Worm (Caenorhabditis elegans): ENCODE measurements around the gene K07H8.11.
A peak's percentile ranks its signal among the peaks of the same experiment; 100 is the strongest.

K07H8.11 gene

DNA sequence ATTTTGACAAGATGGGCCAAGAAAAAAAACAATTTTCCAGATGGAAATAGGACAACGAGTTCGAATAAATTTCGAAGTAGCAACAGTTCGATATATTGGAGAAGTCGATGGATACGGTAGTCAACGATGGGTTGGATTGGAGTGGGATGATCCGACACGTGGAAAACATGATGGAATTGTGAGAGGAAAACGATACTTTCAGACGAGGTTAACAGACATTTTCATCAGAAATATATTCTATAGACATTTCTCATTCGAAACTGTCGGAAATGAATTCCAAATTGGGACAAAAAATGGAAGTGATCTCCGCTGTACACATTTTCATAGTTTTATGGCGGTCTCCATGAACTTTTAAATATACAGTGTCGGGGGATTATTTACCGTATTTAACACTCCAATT lies 19.5 kb upstream of the K07H8.11 start, which contains the start of gene tbce-1:
TSS of gene tbce-1 (plus strand) at position 41 of the 400 bp plus-strand sequence.
- TF ChIP-seq mep-1 (tag; optimal IDR thresholded peaks at IDR 0.05) (no peak), nhr-12 (tag; optimal IDR thresholded peaks at IDR 0.05) (no peak), drap-1 (GFP tag; optimal IDR thresholded peaks at IDR 0.05) (no peak), hlh-1 (tag; optimal IDR thresholded peaks at IDR 0.05) (no peak), sem-2 (GFP tag; optimal IDR thresholded peaks at IDR 0.05) (no peak), blmp-1 (tag; optimal IDR thresholded peaks at IDR 0.05) (no peak), ham-2 (GFP tag; optimal IDR thresholded peaks at IDR 0.05) (no peak), zip-8 (tag; optimal IDR thresholded peaks at IDR 0.05) (no peak), ceh-43 (GFP tag; optimal IDR thresholded peaks at IDR 0.05) (no peak), lsy-2 (tag; optimal IDR thresholded peaks at IDR 0.05) (no peak), sptf-1 (tag; optimal IDR thresholded peaks at IDR 0.05) (no peak), M03D4.4 (tag; optimal IDR thresholded peaks at IDR 0.05) (no peak), cnd-1 (tag; optimal IDR thresholded peaks at IDR 0.05) (no peak), elt-1 (tag; optimal IDR thresholded peaks at IDR 0.05; ENCODE audit: borderline replicate concordance, insufficient read depth) (no peak), pha-4 (tag; optimal IDR thresholded peaks at IDR 0.05) (no peak)

DNA sequence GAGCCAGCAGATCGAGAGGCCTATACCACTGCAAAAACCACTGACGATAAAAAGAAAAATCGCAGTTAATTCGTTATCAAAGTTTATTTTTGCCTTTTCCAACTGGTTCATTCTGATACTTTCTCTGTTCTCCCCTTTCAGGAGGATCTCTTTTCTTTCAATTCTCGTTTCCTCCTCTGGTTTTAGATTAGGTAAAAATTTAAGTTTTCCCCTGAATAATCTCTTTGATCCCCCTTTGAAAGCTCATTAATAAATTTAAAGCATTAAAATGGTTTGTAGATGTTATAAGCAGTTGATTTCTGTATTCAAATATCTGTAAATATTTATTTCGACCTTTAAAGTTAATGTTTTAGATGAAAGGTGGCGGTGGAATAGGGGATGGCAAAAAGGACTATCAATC lies 16.1 kb upstream of the K07H8.11 start, which contains the start of gene K07H8.2:
TSS of gene K07H8.2 (plus strand) at position 301 of the 400 bp plus-strand sequence.
- no peak for TF ChIP-seq unc-62 (GFP tag; optimal IDR thresholded peaks at IDR 0.05)
- TF ChIP-seq lin-13 (tag; optimal IDR thresholded peaks at IDR 0.05): no peak
- no peak for TF ChIP-seq cnd-1 (tag; optimal IDR thresholded peaks at IDR 0.05)
- TF ChIP-seq elt-1 (tag; optimal IDR thresholded peaks at IDR 0.05; ENCODE audit: borderline replicate concordance, insufficient read depth): no peak
- no peak for TF ChIP-seq mls-2 (tag; optimal IDR thresholded peaks at IDR 0.05)
- no peak for TF ChIP-seq blmp-1 (tag; optimal IDR thresholded peaks at IDR 0.05)
- no peak for TF ChIP-seq sptf-1 (tag; optimal IDR thresholded peaks at IDR 0.05)
- TF ChIP-seq nhr-28 (tag; optimal IDR thresholded peaks at IDR 0.05): no peak
- no peak for TF ChIP-seq lin-32 (GFP tag; optimal IDR thresholded peaks at IDR 0.05)
- no peak for TF ChIP-seq ham-2 (GFP tag; optimal IDR thresholded peaks at IDR 0.05)
- no peak for TF ChIP-seq nhr-237 (tag; optimal IDR thresholded peaks at IDR 0.05)
- no peak for TF ChIP-seq ceh-43 (GFP tag; optimal IDR thresholded peaks at IDR 0.05)
- TF ChIP-seq M03D4.4 (tag; optimal IDR thresholded peaks at IDR 0.05): no peak
- TF ChIP-seq ces-1 (GFP tag; optimal IDR thresholded peaks at IDR 0.05): no peak
- TF ChIP-seq unc-120 (tag; optimal IDR thresholded peaks at IDR 0.05; ENCODE audit: poor library complexity, severe bottlenecking): no peak
- no peak for TF ChIP-seq elt-3 (tag; optimal IDR thresholded peaks at IDR 0.05)
- no peak for TF ChIP-seq mab-5 (tag; optimal IDR thresholded peaks at IDR 0.05)

DNA sequence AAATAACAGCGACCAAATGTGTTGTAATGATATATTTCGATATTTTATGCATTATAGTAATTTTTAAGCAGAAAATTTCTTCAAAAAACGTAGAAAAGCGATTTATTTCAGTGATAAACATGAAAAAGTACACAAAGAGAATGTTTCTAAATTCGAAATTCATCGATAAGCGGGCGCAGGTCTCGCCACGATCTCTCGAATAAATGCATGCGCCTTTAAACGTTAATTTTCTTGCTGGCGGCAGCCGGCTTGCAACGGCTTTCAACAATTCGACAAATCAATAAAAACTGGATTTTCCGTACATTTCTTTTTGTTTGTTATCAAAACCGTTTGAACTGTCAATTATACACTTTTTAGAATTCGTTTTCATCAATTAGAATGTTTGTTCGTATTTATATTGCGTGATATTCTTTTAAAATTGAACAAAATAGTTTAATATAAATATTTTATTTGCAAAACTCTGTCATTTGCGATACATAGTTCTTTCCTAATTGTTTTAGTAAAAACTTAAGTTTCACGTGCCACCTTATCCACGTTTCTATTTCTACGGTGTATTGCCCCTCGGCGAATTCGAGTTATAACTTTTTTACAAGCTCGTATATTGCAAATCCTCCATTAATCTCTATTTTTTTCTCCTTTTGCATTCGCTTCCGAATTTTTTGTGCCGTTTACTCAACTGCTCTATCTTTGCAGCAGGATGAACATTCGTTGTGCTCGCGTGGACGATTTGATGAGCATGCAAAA lies 14.6 kb upstream of the K07H8.11 start, which contains the start of gene daf-31:
TSS of gene daf-31 (plus strand) at position 694 of the 744 bp plus-strand sequence.
- no peak for TF ChIP-seq snpc-4 (tag; optimal IDR thresholded peaks at IDR 0.05)
- no peak for TF ChIP-seq mls-2 (tag; optimal IDR thresholded peaks at IDR 0.05)
- no peak for TF ChIP-seq ceh-43 (GFP tag; optimal IDR thresholded peaks at IDR 0.05)
- TF ChIP-seq nhr-237 (tag; optimal IDR thresholded peaks at IDR 0.05): no peak
- TF ChIP-seq nhr-2 (tag; optimal IDR thresholded peaks at IDR 0.05): no peak
- TF ChIP-seq ztf-11 (tag; optimal IDR thresholded peaks at IDR 0.05): no peak
- peak; percentile 47 for TF ChIP-seq mep-1 (tag; optimal IDR thresholded peaks at IDR 0.05)
- no peak for TF ChIP-seq blmp-1 (tag; optimal IDR thresholded peaks at IDR 0.05)
- no peak for TF ChIP-seq elt-3 (tag; optimal IDR thresholded peaks at IDR 0.05)
- TF ChIP-seq elt-1 (tag; optimal IDR thresholded peaks at IDR 0.05; ENCODE audit: borderline replicate concordance, insufficient read depth): no peak
- TF ChIP-seq lin-32 (GFP tag; optimal IDR thresholded peaks at IDR 0.05): no peak
- no peak for TF ChIP-seq M03D4.4 (tag; optimal IDR thresholded peaks at IDR 0.05)
- no peak for TF ChIP-seq flh-1 (GFP tag; optimal IDR thresholded peaks at IDR 0.05)
- no peak for TF ChIP-seq drap-1 (GFP tag; optimal IDR thresholded peaks at IDR 0.05)
- TF ChIP-seq ceh-83 (GFP tag; optimal IDR thresholded peaks at IDR 0.05): no peak
- TF ChIP-seq sptf-1 (tag; optimal IDR thresholded peaks at IDR 0.05): no peak
- no peak for TF ChIP-seq zip-8 (tag; optimal IDR thresholded peaks at IDR 0.05)
- TF ChIP-seq lsy-2 (tag; optimal IDR thresholded peaks at IDR 0.05): peak; percentile 34
- TF ChIP-seq bed-3 (GFP tag; optimal IDR thresholded peaks at IDR 0.05): no peak
- peak; percentile 72 for TF ChIP-seq ceh-39 (tag; optimal IDR thresholded peaks at IDR 0.05)
- no peak for TF ChIP-seq mab-5 (tag; optimal IDR thresholded peaks at IDR 0.05)
- no peak for TF ChIP-seq sem-2 (GFP tag; optimal IDR thresholded peaks at IDR 0.05)
- TF ChIP-seq hlh-1 (tag; optimal IDR thresholded peaks at IDR 0.05): peak; percentile 11
- no peak for TF ChIP-seq nhr-12 (tag; optimal IDR thresholded peaks at IDR 0.05)
- peak; percentile 89 for TF ChIP-seq ham-2 (GFP tag; optimal IDR thresholded peaks at IDR 0.05)
- TF ChIP-seq lin-13 (tag; optimal IDR thresholded peaks at IDR 0.05): peak; percentile 45
- TF ChIP-seq unc-62 (GFP tag; optimal IDR thresholded peaks at IDR 0.05): no peak
- no peak for TF ChIP-seq nhr-76 (tag; optimal IDR thresholded peaks at IDR 0.05)
- TF ChIP-seq pha-4 (tag; optimal IDR thresholded peaks at IDR 0.05): peak; percentile 54
- TF ChIP-seq tbx-8 (GFP tag; optimal IDR thresholded peaks at IDR 0.05): no peak
- no peak for TF ChIP-seq cnd-1 (tag; optimal IDR thresholded peaks at IDR 0.05)
- TF ChIP-seq ces-1 (GFP tag; optimal IDR thresholded peaks at IDR 0.05): no peak
- TF ChIP-seq unc-39 (tag; optimal IDR thresholded peaks at IDR 0.05): no peak
- TF ChIP-seq unc-120 (tag; optimal IDR thresholded peaks at IDR 0.05; ENCODE audit: poor library complexity, severe bottlenecking): no peak
- TF ChIP-seq nhr-28 (tag; optimal IDR thresholded peaks at IDR 0.05): no peak
